Worm (Caenorhabditis elegans): Measurements from ENCODE around the gene uba-1.
"Not testable (repeated sequence)": the region's sequence is repeated elsewhere in the genome, so short reads cannot be mapped to it uniquely, and the experiment has no call there.

uba-1 gene

ce11 chrIV:9994895-9995394, at the start of gene uba-1:
Gene uba-1, minus strand, starts transcription at chrIV:9994945.
- TF ChIP-seq unc-62 (GFP tag; optimal IDR thresholded peaks at IDR 0.05) = no peak

- TF ChIP-seq unc-62 (GFP tag; optimal IDR thresholded peaks at IDR 0.05) = no peak
Observed at ce11 chrIV:10042881-10043280, 48.1 kb upstream of the uba-1 start, which contains the start of gene frk-1. Gene frk-1, plus strand, starts transcription at chrIV:10043181.

- no peak for TF ChIP-seq unc-62 (GFP tag; optimal IDR thresholded peaks at IDR 0.05)
Observed at ce11 chrIV:10040803-10041202, 46.1 kb upstream of the uba-1 start, which contains the start of gene dhs-31. Gene dhs-31, minus strand, starts transcription at chrIV:10040903.

ce11 chrIV:10036966-10037365, 42.2 kb upstream of the uba-1 start, which contains the start of gene F44D12.10:
Gene F44D12.10, minus strand, starts transcription at chrIV:10037066.
- TF ChIP-seq unc-62 (GFP tag; optimal IDR thresholded peaks at IDR 0.05) = no peak

- TF ChIP-seq unc-62 (GFP tag; optimal IDR thresholded peaks at IDR 0.05) = no peak
Observed at ce11 chrIV:10033053-10033452, 38.3 kb upstream of the uba-1 start, which contains the start of gene F44D12.6. Gene F44D12.6, plus strand, starts transcription at chrIV:10033353.

- TF ChIP-seq unc-62 (GFP tag; optimal IDR thresholded peaks at IDR 0.05) = not testable (repeated sequence)
Observed at ce11 chrIV:10028779-10029178, 34.0 kb upstream of the uba-1 start, which contains the start of the genes F44D12.16 and msd-2. Gene F44D12.16, plus strand, starts transcription at chrIV:10029079. Gene msd-2, plus strand, starts transcription at chrIV:10029083.

ce11 chrIV:10027566-10027965, 32.8 kb upstream of the uba-1 start, which contains the start of gene gipc-2:
Gene gipc-2, minus strand, starts transcription at chrIV:10027666.
- no peak for TF ChIP-seq unc-62 (GFP tag; optimal IDR thresholded peaks at IDR 0.05)

- no peak for TF ChIP-seq unc-62 (GFP tag; optimal IDR thresholded peaks at IDR 0.05)
Observed at ce11 chrIV:10026129-10026528, 31.4 kb upstream of the uba-1 start.

- TF ChIP-seq unc-62 (GFP tag; optimal IDR thresholded peaks at IDR 0.05) = no peak
Observed at ce11 chrIV:10022991-10023390, 28.2 kb upstream of the uba-1 start, which contains the start of gene F44D12.8. Gene F44D12.8, plus strand, starts transcription at chrIV:10023291.

ce11 chrIV:10021283-10021682, 26.5 kb upstream of the uba-1 start, which contains the start of gene F44D12.19:
Gene F44D12.19, plus strand, starts transcription at chrIV:10021583.
- TF ChIP-seq unc-62 (GFP tag; optimal IDR thresholded peaks at IDR 0.05) = no peak

- TF ChIP-seq unc-62 (GFP tag; optimal IDR thresholded peaks at IDR 0.05) = no peak
Observed at ce11 chrIV:10017633-10018032, 22.9 kb upstream of the uba-1 start, which contains the start of gene F44D12.2. Gene F44D12.2, minus strand, starts transcription at chrIV:10017733.

- TF ChIP-seq unc-62 (GFP tag; optimal IDR thresholded peaks at IDR 0.05) = no peak
Observed at ce11 chrIV:10016977-10017376, 22.2 kb upstream of the uba-1 start, which contains the start of gene ent-7. Gene ent-7, plus strand, starts transcription at chrIV:10017277.

ce11 chrIV:10009536-10009935, 14.8 kb upstream of the uba-1 start, which contains the start of gene magu-4:
Gene magu-4, plus strand, starts transcription at chrIV:10009753.
- no peak for TF ChIP-seq unc-62 (GFP tag; optimal IDR thresholded peaks at IDR 0.05)

ce11 chrIV:10007758-10008157, 13.0 kb upstream of the uba-1 start:
- TF ChIP-seq unc-62 (GFP tag; optimal IDR thresholded peaks at IDR 0.05) = no peak

ce11 chrIV:10006792-10007191, 12.0 kb upstream of the uba-1 start, which contains the start of gene C47E12.13:
Gene C47E12.13, minus strand, starts transcription at chrIV:10006892.
- TF ChIP-seq unc-62 (GFP tag; optimal IDR thresholded peaks at IDR 0.05) = no peak

ce11 chrIV:10003372-10003771, 8.6 kb upstream of the uba-1 start, which contains the start of the genes C47E12.2 and sars-1:
Gene C47E12.2, minus strand, starts transcription at chrIV:10003502.
Gene sars-1, plus strand, starts transcription at chrIV:10003726.
- TF ChIP-seq unc-62 (GFP tag; optimal IDR thresholded peaks at IDR 0.05) = no peak

- no peak for TF ChIP-seq unc-62 (GFP tag; optimal IDR thresholded peaks at IDR 0.05)
Observed at ce11 chrIV:10001748-10002147, 7.0 kb upstream of the uba-1 start, which contains the start of gene C47E12.3. Gene C47E12.3, minus strand, starts transcription at chrIV:10001848.

All from whole organism, dauer.